Fruit fly (Drosophila melanogaster): Measurements from ENCODE around the gene Ucp4B.

Gene Ucp4B

DNA sequence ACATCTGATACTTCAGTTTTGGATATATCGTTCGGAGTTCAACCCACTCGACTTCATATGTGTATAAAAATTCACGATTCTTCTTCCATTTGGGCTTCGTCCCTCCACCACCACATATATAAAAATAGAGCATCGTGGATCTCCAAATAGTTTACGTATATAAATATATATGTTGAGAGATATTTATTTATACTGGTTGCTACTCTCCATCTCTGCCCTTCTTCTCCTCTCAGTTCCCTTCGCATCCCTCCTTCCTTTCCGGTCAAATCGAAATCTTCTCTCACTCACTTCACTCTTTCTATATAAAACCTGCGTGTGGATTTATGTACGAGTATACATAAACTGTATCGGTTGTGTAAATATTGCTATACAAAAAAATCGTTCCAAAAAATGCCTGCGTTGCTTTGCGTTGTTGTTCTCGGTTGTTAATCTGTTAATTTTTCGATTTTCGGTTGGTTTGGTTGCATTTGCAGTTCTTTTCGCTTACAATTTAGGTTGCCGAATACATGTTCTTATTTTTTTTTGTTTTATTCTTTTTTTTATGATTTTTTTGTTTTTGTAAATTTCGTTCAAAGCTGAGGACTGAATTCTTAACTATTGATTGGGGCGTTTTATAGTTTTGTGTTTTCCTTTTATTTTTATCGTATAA is 3.1 kb downstream of the Ucp4B start (continued):
- TF ChIP-seq Hsf (GFP tag; optimal IDR thresholded peaks at IDR 0.05) (no peak), CG8765 (GFP tag; IDR thresholded peaks at IDR 0.05) (no peak), CG10274 (GFP tag; optimal IDR thresholded peaks at IDR 0.05) (no peak), Pdp1 (GFP tag; optimal IDR thresholded peaks at IDR 0.05) (peak in 1 of 2 experiments; percentile 41), fd64A (GFP tag; optimal IDR thresholded peaks at IDR 0.05) (no peak), CG31441 (GFP tag; IDR thresholded peaks at IDR 0.05) (0 out of 2 replicates have a peak, but pooled peaks have one; percentile 19), CG32767 (GFP tag; IDR thresholded peaks at IDR 0.05) (peak; percentile 20; the same call in 1 of the 2 replicates), CG12744 (GFP tag; optimal IDR thresholded peaks at IDR 0.05) (no peak), CG6254 (GFP tag; optimal IDR thresholded peaks at IDR 0.05) (no peak), CG11085 (GFP tag; IDR thresholded peaks at IDR 0.05) (no peak), Deaf1 (tag; optimal IDR thresholded peaks at IDR 0.05) (no peak), NC2β (GFP tag; optimal IDR thresholded peaks at IDR 0.05) (no peak), crol (GFP tag; IDR thresholded peaks at IDR 0.05) (peak; percentile 69; the same call in 1 of the 2 replicates), z (GFP tag; IDR thresholded peaks at IDR 0.05) (peak; percentile 78), Atf6 (GFP tag; IDR thresholded peaks at IDR 0.05) (no peak), E2f1 (GFP tag; IDR thresholded peaks at IDR 0.05) (no peak), vnd (GFP tag; IDR thresholded peaks at IDR 0.05; ENCODE audit: partially characterized antibody) (no peak), ci (GFP tag; IDR thresholded peaks at IDR 0.05) (0 out of 3 replicates have a peak, but pooled peaks have one; percentile 18), Trl (optimal IDR thresholded peaks at IDR 0.05) (peak; percentile 30 to 58), Trl (GFP tag; optimal IDR thresholded peaks at IDR 0.05) (no peak), Rx (GFP tag; IDR thresholded peaks at IDR 0.05) (no peak), CG2889 (GFP tag; IDR thresholded peaks at IDR 0.05) (no peak), CG2199 (GFP tag; IDR thresholded peaks at IDR 0.05) (peak; percentile 29; the same call in 1 of the 3 replicates), CG17912 (GFP tag; optimal IDR thresholded peaks at IDR 0.05) (no peak), Abd-B (GFP tag; optimal IDR thresholded peaks at IDR 0.05) (no peak), sna (GFP tag; IDR thresholded peaks at IDR 0.05; ENCODE audit: partially characterized antibody) (no peak), lbe (GFP tag; optimal IDR thresholded peaks at IDR 0.05) (no peak)

DNA sequence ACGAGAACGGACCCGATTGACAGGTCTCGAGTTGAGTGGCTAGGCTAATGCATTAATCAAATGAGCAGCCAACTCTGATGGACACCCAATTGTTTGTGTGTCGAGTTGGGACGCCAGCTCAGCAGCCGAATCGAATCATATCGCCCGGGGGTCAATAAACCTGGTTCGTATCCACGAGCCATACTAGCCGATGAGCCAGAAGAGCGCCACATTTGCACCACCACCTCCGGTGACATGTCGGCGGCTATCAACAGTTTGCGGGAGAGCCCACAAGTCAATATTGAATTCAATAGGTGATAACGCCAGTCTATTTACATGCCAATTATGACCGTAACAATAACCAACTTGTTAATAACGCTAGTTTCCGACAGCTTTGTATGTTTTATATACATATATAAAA is 4.5 kb downstream of the Ucp4B start:
- TF ChIP-seq CG12769 (tag; optimal IDR thresholded peaks at IDR 0.05) (peak; percentile 79), Oaz (GFP tag; IDR thresholded peaks at IDR 0.05) (no peak), hth (optimal IDR thresholded peaks at IDR 0.05) (no peak), Opbp (GFP tag; IDR thresholded peaks at IDR 0.05; ENCODE audit: partially characterized antibody) (no peak), crp (GFP tag; optimal IDR thresholded peaks at IDR 0.05) (no peak), CG8944 (GFP tag; optimal IDR thresholded peaks at IDR 0.05) (no peak), ham (GFP tag; IDR thresholded peaks at IDR 0.05) (no peak), CG30403 (GFP tag; optimal IDR thresholded peaks at IDR 0.05) (no peak), CG4404 (GFP tag; IDR thresholded peaks at IDR 0.05) (no peak), cad (GFP tag; optimal IDR thresholded peaks at IDR 0.05) (no peak), CG16815 (GFP tag; optimal IDR thresholded peaks at IDR 0.05) (no peak), HmgZ (tag; optimal IDR thresholded peaks at IDR 0.05) (peak; percentile 56), Hand (GFP tag; optimal IDR thresholded peaks at IDR 0.05) (peak; percentile 34), nerfin-1 (tag; optimal IDR thresholded peaks at IDR 0.05) (peak; percentile 56), disco-r (GFP tag; optimal IDR thresholded peaks at IDR 0.05) (no peak), fu2 (GFP tag; optimal IDR thresholded peaks at IDR 0.05) (no peak), Trl (optimal IDR thresholded peaks at IDR 0.05) (no peak), Trl (GFP tag; optimal IDR thresholded peaks at IDR 0.05) (no peak), CG15696 (tag; optimal IDR thresholded peaks at IDR 0.05) (peak; percentile 58), CG18619 (GFP tag; optimal IDR thresholded peaks at IDR 0.05) (peak; percentile 69), exex (tag; optimal IDR thresholded peaks at IDR 0.05) (peak; percentile 31), trem (tag; optimal IDR thresholded peaks at IDR 0.05) (no peak), dimm (GFP tag; IDR thresholded peaks at IDR 0.05) (no peak), CG11398 (GFP tag; optimal IDR thresholded peaks at IDR 0.05) (no peak), sqz (GFP tag; optimal IDR thresholded peaks at IDR 0.05) (peak; percentile 17), caup (GFP tag; optimal IDR thresholded peaks at IDR 0.05; ENCODE audit: severe bottlenecking) (peak; percentile 84)

All from whole organism, embryonic.